Worm (Caenorhabditis elegans): Measurements from ENCODE around the gene shw-3.
"Not testable (repeated sequence)": the region's sequence is repeated elsewhere in the genome, so short reads cannot be mapped to it uniquely, and the experiment has no call there.

The shw-3 gene

ce11 chrV:12967925-12968327 lies 19.0 kb downstream of the shw-3 start, which contains the start of gene R186.8 (continued):
- peak; percentile 53 for TF ChIP-seq dve-1 (tag; optimal IDR thresholded peaks at IDR 0.05; ENCODE audit: insufficient read depth)
- peak; percentile 45; the same call in 1 of the 2 replicates for TF ChIP-seq Y75B8A.6 (GFP tag; IDR thresholded peaks at IDR 0.05)
- peak; percentile 60 for TF ChIP-seq nhr-48 (tag; optimal IDR thresholded peaks at IDR 0.05)
- TF ChIP-seq ceh-20 (GFP tag; IDR thresholded peaks at IDR 0.05): peak; percentile 82
- peak; percentile 18 for TF ChIP-seq lin-15B (tag; optimal IDR thresholded peaks at IDR 0.05)
- TF ChIP-seq ceh-44 (GFP tag; IDR thresholded peaks at IDR 0.05): peak; percentile 84
- peak; percentile 79 for TF ChIP-seq hlh-11 (tag; optimal IDR thresholded peaks at IDR 0.05)
- peak; percentile 77 for TF ChIP-seq pha-4 (GFP tag; IDR thresholded peaks at IDR 0.05)
- not testable (repeated sequence) for TF ChIP-seq pha-4 (tag; optimal IDR thresholded peaks at IDR 0.05)
- TF ChIP-seq dpl-1 (GFP tag; optimal IDR thresholded peaks at IDR 0.05): peak; percentile 58
- TF ChIP-seq T26A8.4 (GFP tag; IDR thresholded peaks at IDR 0.05): peak; percentile 87; the same call in 1 of the 2 replicates
- peak; percentile 96 for TF ChIP-seq aha-1 (tag)
- TF ChIP-seq lin-1 (GFP tag; IDR thresholded peaks at IDR 0.05): peak; percentile 12; the same call in 1 of the 2 replicates
- TF ChIP-seq spr-3 (GFP tag; optimal IDR thresholded peaks at IDR 0.05): peak; percentile 38

ce11 chrV:12967110-12967509 lies 19.9 kb downstream of the shw-3 start, which contains the start of gene R186.3:
Gene R186.3, minus strand, starts transcription at chrV:12967210.
- no peak for TF ChIP-seq unc-130 (GFP tag; optimal IDR thresholded peaks at IDR 0.05)
- TF ChIP-seq lin-13 (GFP tag; optimal IDR thresholded peaks at IDR 0.05): no peak
- TF ChIP-seq mes-2 (tag; optimal IDR thresholded peaks at IDR 0.05; ENCODE audit: poor library complexity, severe bottlenecking): no peak
- no peak for TF ChIP-seq daf-16 (GFP tag; optimal IDR thresholded peaks at IDR 0.05)
- TF ChIP-seq daf-16 (tag; optimal IDR thresholded peaks at IDR 0.05): no peak
- TF ChIP-seq lin-15B (tag; optimal IDR thresholded peaks at IDR 0.05): no peak
- TF ChIP-seq snpc-4 (tag; optimal IDR thresholded peaks at IDR 0.05): no peak
- no peak for TF ChIP-seq php-3 (GFP tag; IDR thresholded peaks at IDR 0.05)
- no peak for TF ChIP-seq pqm-1 (tag; optimal IDR thresholded peaks at IDR 0.05)
- TF ChIP-seq egl-27 (tag; optimal IDR thresholded peaks at IDR 0.05): no peak
- no peak for TF ChIP-seq madf-5 (GFP tag; IDR thresholded peaks at IDR 0.05)
- TF ChIP-seq spr-1 (tag; optimal IDR thresholded peaks at IDR 0.05): no peak
- TF ChIP-seq duxl-1 (tag; optimal IDR thresholded peaks at IDR 0.05; ENCODE audit: poor library complexity): no peak
- TF ChIP-seq ZK337.2 (GFP tag; IDR thresholded peaks at IDR 0.05): no peak
- no peak for TF ChIP-seq jun-1 (tag; optimal IDR thresholded peaks at IDR 0.05)

ce11 chrV:12964076-12964475 lies 22.9 kb downstream of the shw-3 start, which contains the start of gene srd-35:
Gene srd-35, plus strand, starts transcription at chrV:12964376.
- no peak for TF ChIP-seq unc-62 (GFP tag; optimal IDR thresholded peaks at IDR 0.05 in 1 of 2)
- no peak for TF ChIP-seq unc-62 (tag; optimal IDR thresholded peaks at IDR 0.05)
- TF ChIP-seq R02D3.7 (tag; optimal IDR thresholded peaks at IDR 0.05): no peak
- no peak for TF ChIP-seq mxl-2 (GFP tag; conservative IDR thresholded peaks at IDR 0.05)
- TF ChIP-seq spr-1 (tag; optimal IDR thresholded peaks at IDR 0.05): no peak
- TF ChIP-seq dpl-1 (GFP tag; optimal IDR thresholded peaks at IDR 0.05): no peak
- TF ChIP-seq unc-39 (tag; optimal IDR thresholded peaks at IDR 0.05): no peak
- TF ChIP-seq skn-1 (tag; optimal IDR thresholded peaks at IDR 0.05): no peak
- no peak for TF ChIP-seq Y48G9A.11 (GFP tag; IDR thresholded peaks at IDR 0.05)
- TF ChIP-seq pqm-1 (tag; optimal IDR thresholded peaks at IDR 0.05): no peak

ce11 chrV:12963192-12963591 lies 23.8 kb downstream of the shw-3 start, which contains the start of gene hrg-9:
Gene hrg-9, minus strand, starts transcription at chrV:12963343.
- TF ChIP-seq lsy-2 (tag; optimal IDR thresholded peaks at IDR 0.05) (peak in 1 of 2 experiments; percentile 28), ztf-7 (tag; optimal IDR thresholded peaks at IDR 0.05) (peak; percentile 95), nhr-28 (tag; optimal IDR thresholded peaks at IDR 0.05) (peak; percentile 37), daf-16 (GFP tag; optimal IDR thresholded peaks at IDR 0.05) (peak in 1 of 2 experiments; percentile 47), daf-16 (tag; optimal IDR thresholded peaks at IDR 0.05) (peak; percentile 23), dve-1 (tag; optimal IDR thresholded peaks at IDR 0.05; ENCODE audit: insufficient read depth) (peak; percentile 52), set-16 (GFP tag; IDR thresholded peaks at IDR 0.05) (no peak), hlh-30 (tag; optimal IDR thresholded peaks at IDR 0.05; ENCODE audit: insufficient read depth) (peak; percentile 38), ceh-44 (GFP tag; IDR thresholded peaks at IDR 0.05) (no peak), F49E8.2 (tag; optimal IDR thresholded peaks at IDR 0.05; ENCODE audit: borderline replicate concordance) (no peak)
